Fruit fly (Drosophila melanogaster): ENCODE data around the gene CG18094.

- no peak for TF ChIP-seq Blimp-1 (GFP tag; optimal IDR thresholded peaks at IDR 0.05)
- no peak for TF ChIP-seq Met (GFP tag; optimal IDR thresholded peaks at IDR 0.05)
- no peak for TF ChIP-seq Gug (GFP tag; IDR thresholded peaks at IDR 0.05)
- TF ChIP-seq CG8632 (GFP tag; optimal IDR thresholded peaks at IDR 0.05): no peak
- no peak for TF ChIP-seq acj6 (GFP tag; optimal IDR thresholded peaks at IDR 0.05)
Observed at dm6 chr2L:19453381-19453780, 36.7 kb upstream of the CG18094 start, which contains the start of gene Top2.
